Worm (Caenorhabditis elegans) whole organism, L2 larva: ENCODE data around the gene T23E7.2.

Experiments
- C34F6.9 ChIP-seq: fragments of 150-350 bp; optimal IDR thresholded peaks from 2 replicates; lab custom pipeline; 2014; ENCODE audit warnings: missing biosample characterization, missing genetic modification characterization
- F13H6.1 ChIP-seq: sonication (generic microtip); optimal IDR thresholded peaks from 2 replicates; lab custom pipeline; 2016; ENCODE audit warnings: missing genetic modification characterization, missing compliant biosample characterization
- Y55F3AM.14 ChIP-seq: fragments of 200-800 bp; sonication (Bioruptor generic); optimal IDR thresholded peaks from 2 replicates; lab custom pipeline; 2018; ENCODE audit warnings: mild to moderate bottlenecking, missing genetic modification characterization, missing compliant biosample characterization
- crh-2 ChIP-seq: sonication (generic microtip); optimal IDR thresholded peaks from 2 replicates; lab custom pipeline; 2017; ENCODE audit warnings: missing biosample characterization, missing genetic modification characterization
- egl-27 ChIP-seq: sonication (generic microtip); optimal IDR thresholded peaks from 3 replicates; lab custom pipeline; 2017; ENCODE audit warnings: missing biosample characterization, missing genetic modification reagents, missing genetic modification characterization
- fos-1 ChIP-seq: fragments of 150-350 bp; optimal IDR thresholded peaks from 2 replicates; lab custom pipeline; 2014; ENCODE audit warnings: missing biosample characterization, missing genetic modification characterization
- mab-5 ChIP-seq: fragments of 150-350 bp; optimal IDR thresholded peaks from 2 replicates; lab custom pipeline; 2014; ENCODE audit warnings: missing biosample characterization, missing genetic modification characterization
- mbf-1 ChIP-seq: sonication (generic microtip); optimal IDR thresholded peaks from 2 replicates; lab custom pipeline; 2017; ENCODE audit warnings: missing biosample characterization, missing genetic modification characterization
- nhr-10 ChIP-seq: sonication (generic microtip); optimal IDR thresholded peaks from 2 replicates; lab custom pipeline; 2017; ENCODE audit warnings: missing biosample characterization, missing genetic modification characterization
- nhr-129 ChIP-seq: fragments of 150-350 bp; optimal IDR thresholded peaks from 2 replicates; lab custom pipeline; 2014; ENCODE audit warnings: missing biosample characterization, missing genetic modification characterization
- nhr-6 ChIP-seq: fragments of 150-350 bp; optimal IDR thresholded peaks from 2 replicates; lab custom pipeline; 2014; ENCODE audit warnings: missing biosample characterization, missing genetic modification characterization
- sem-4 ChIP-seq: fragments of 150-350 bp; optimal IDR thresholded peaks from 2 replicates; lab custom pipeline; 2014; ENCODE audit warnings: missing biosample characterization, missing genetic modification reagents, missing genetic modification characterization
- skn-1 ChIP-seq: sonication (generic microtip); optimal IDR thresholded peaks from 2 replicates; lab custom pipeline; 2017; ENCODE audit warnings: missing biosample characterization, missing genetic modification characterization
- sma-9 ChIP-seq, 2 experiments: fragments of 150-350 bp in 1 of 2; sonication (generic microtip) in 1 of 2; optimal IDR thresholded peaks; 2 replicates each; lab custom pipeline; 2014 to 2016; ENCODE audit warnings: missing genetic modification characterization in 2 of 2, mild to moderate bottlenecking in 1 of 2, missing biosample characterization in 1 of 2, missing compliant biosample characterization in 1 of 2, missing genetic modification reagents in 1 of 2, moderate library complexity in 1 of 2
- unc-62 ChIP-seq: fragments of 150-350 bp; optimal IDR thresholded peaks from 2 replicates; lab custom pipeline; 2014; ENCODE audit warnings: missing biosample characterization, missing genetic modification reagents, missing genetic modification characterization
- zag-1 ChIP-seq: fragments of 150-350 bp; optimal IDR thresholded peaks from 2 replicates; lab custom pipeline; 2014; ENCODE audit warnings: missing biosample characterization, missing genetic modification characterization

Gene T23E7.2

ce11 chrX:17711598-17711997, 40.8 kb downstream of the T23E7.2 start, which contains the start of gene H11L12.1:
Gene H11L12.1, minus strand, starts transcription at chrX:17711698.
- no peak for TF ChIP-seq nhr-10 (tag; lab: Kevin White, UChicago)
- TF ChIP-seq F13H6.1 (tag; lab: Kevin White, UChicago), result no peak
- TF ChIP-seq unc-62, result no peak
- TF ChIP-seq egl-27, result no peak
- no peak for TF ChIP-seq nhr-129 (tag; lab: Kevin White, UChicago)
- no peak for TF ChIP-seq zag-1
- TF ChIP-seq skn-1 (tag; lab: Kevin White, UChicago), result no peak
- TF ChIP-seq sem-4, result no peak
- TF ChIP-seq C34F6.9, result no peak
- TF ChIP-seq mbf-1 (tag; lab: Kevin White, UChicago), result no peak
- no peak for TF ChIP-seq Y55F3AM.14 (GFP tag; lab: Kevin White, UChicago)
- TF ChIP-seq sma-9 (GFP tag; optimal IDR thresholded peaks at IDR 0.05; lab: Kevin White, UChicago), result no peak
- no peak for TF ChIP-seq sma-9 (tag; optimal IDR thresholded peaks at IDR 0.05; lab: Kevin White, UChicago)
- TF ChIP-seq crh-2, result no peak
- no peak for TF ChIP-seq fos-1
- TF ChIP-seq, all 48 proteins: peak for 0

- TF ChIP-seq fos-1 (peak; percentile 29), mab-5 (no peak), nhr-129 (tag; lab: Kevin White, UChicago) (peak; percentile 29), nhr-6 (tag; lab: Kevin White, UChicago) (no peak), C34F6.9 (no peak)
Observed at ce11 chrX:17714342-17715011, 43.6 kb downstream of the T23E7.2 start, which contains the start of gene cTel55X.1. Gene cTel55X.1, plus strand, starts transcription at chrX:17714961.
